Fruit fly (Drosophila melanogaster): ENCODE data around the gene Brf.

DNA sequence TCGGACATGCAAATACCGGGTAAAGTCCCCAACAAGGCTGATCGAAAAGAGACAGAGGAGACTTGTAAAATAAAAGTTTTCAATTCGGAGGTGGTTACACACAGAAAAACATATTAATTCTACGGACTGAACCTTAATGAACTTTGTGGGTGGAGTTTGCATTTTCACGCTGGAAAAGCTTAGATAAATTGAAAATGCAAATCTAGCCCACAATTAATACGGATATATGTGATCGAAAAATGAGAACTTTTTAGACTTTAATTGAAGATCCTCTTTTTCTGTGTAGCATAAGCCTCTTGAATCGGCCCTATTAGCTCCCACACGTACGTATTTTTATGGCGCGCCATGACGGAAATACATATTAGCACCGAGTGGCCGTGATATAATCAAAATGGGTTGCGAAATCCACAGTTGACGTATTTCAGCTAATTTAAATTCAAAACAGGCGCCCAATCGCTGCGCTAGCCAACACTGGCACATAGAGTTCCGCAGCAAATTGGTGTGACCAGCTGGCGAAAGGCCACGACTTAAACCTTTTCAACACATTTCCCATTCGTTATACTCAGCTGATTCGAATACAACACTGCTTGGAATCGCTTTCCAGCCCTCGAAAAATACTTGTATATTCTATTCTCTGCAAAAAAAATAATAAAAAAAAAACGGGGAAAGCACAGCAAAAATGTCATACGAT is 5.7 kb downstream of the Brf start:
- TF ChIP-seq gcm (GFP tag; optimal IDR thresholded peaks at IDR 0.05) (no peak), CG1024 (GFP tag; IDR thresholded peaks at IDR 0.05) (no peak), CG11560 (tag; IDR thresholded peaks at IDR 0.05) (no peak), B-H1 (GFP tag; IDR thresholded peaks at IDR 0.05) (no peak; the same call in 2 of the 3 replicates), CG30431 (GFP tag; optimal IDR thresholded peaks at IDR 0.05) (no peak), Doc2 (GFP tag; IDR thresholded peaks at IDR 0.05) (no peak), CG9215 (GFP tag; IDR thresholded peaks at IDR 0.05) (0 out of 2 replicates have a peak, but pooled peaks have one; percentile 30), CG7987 (GFP tag; optimal IDR thresholded peaks at IDR 0.05) (peak; percentile 65), ci (GFP tag; IDR thresholded peaks at IDR 0.05) (peak; percentile 85), rib (GFP tag; IDR thresholded peaks at IDR 0.05) (0 out of 2 replicates have a peak, but pooled peaks have one; percentile 49), CG4404 (GFP tag; IDR thresholded peaks at IDR 0.05) (peak; percentile 39; the same call in 1 of the 2 replicates), chif (GFP tag; optimal IDR thresholded peaks at IDR 0.05) (peak; percentile 55 to 56), CG11093 (GFP tag; IDR thresholded peaks at IDR 0.05) (peak; percentile 46; the same call in 1 of the 3 replicates), ab (GFP tag; optimal IDR thresholded peaks at IDR 0.05) (no peak)
